Fruit fly (Drosophila melanogaster) whole organism, prepupa: ENCODE data around the gene Hecw.

Source experiments
- CG10631 ChIP-seq: fragments of 200-800 bp; sonication (Bioruptor generic); optimal IDR thresholded peaks from 2 replicates; lab custom pipeline; 2016; ENCODE audit warnings: missing biosample characterization, missing genetic modification characterization
- CG15336 ChIP-seq: fragments of 200-800 bp; sonication (Bioruptor generic); IDR thresholded peaks from 2 replicates; pipeline ENCODE4 v1.3.6; 2022; ENCODE audit warnings: missing biosample characterization, missing genetic modification characterization
- CG16779 ChIP-seq: fragments of 200-800 bp; sonication (Bioruptor generic); optimal IDR thresholded peaks from 3 replicates; lab custom pipeline; 2017; ENCODE audit warnings: missing biosample characterization, mild to moderate bottlenecking, missing genetic modification characterization
- CG6163 ChIP-seq: fragments of 200-800 bp; sonication (Bioruptor generic); IDR thresholded peaks from 3 replicates; pipeline ENCODE4 v1.3.6; 2022; ENCODE audit warnings: missing biosample characterization, missing genetic modification characterization
- CG6792 ChIP-seq: fragments of 200-800 bp; sonication (Bioruptor generic); optimal IDR thresholded peaks from 3 replicates; lab custom pipeline; 2016; ENCODE audit warnings: missing biosample characterization, missing genetic modification characterization
- CG8119 ChIP-seq: fragments of 200-800 bp; sonication (Bioruptor generic); IDR thresholded peaks from 3 replicates; pipeline ENCODE4 v1.3.6; 2022; ENCODE audit warnings: missing biosample characterization, missing genetic modification characterization
- CG8632 ChIP-seq: fragments of 200-800 bp; sonication (Bioruptor generic); optimal IDR thresholded peaks from 3 replicates; lab custom pipeline; 2016; ENCODE audit warnings: missing biosample characterization, missing genetic modification characterization
- Eip78C ChIP-seq: fragments of 200-800 bp; sonication (Bioruptor generic); peaks from one replicate; lab custom pipeline; 2016; ENCODE audit warnings: missing biosample characterization, missing genetic modification characterization
- Hr38 ChIP-seq: sonication (Bioruptor generic); optimal IDR thresholded peaks from 2 replicates; lab custom pipeline; 2016; ENCODE audit warnings: missing biosample characterization, missing genetic modification characterization
- Hr39 ChIP-seq: fragments of 200-800 bp; sonication (Bioruptor generic); optimal IDR thresholded peaks from 2 replicates; lab custom pipeline; 2016; ENCODE audit warnings: missing biosample characterization, missing genetic modification characterization
- Sox15 ChIP-seq: fragments of 200-800 bp; sonication (Bioruptor generic); optimal IDR thresholded peaks from 3 replicates; lab custom pipeline; 2016; ENCODE audit warnings: missing biosample characterization, missing genetic modification characterization
- achi ChIP-seq: fragments of 200-800 bp; sonication (Bioruptor generic); optimal IDR thresholded peaks from 3 replicates; lab custom pipeline; 2016; ENCODE audit warnings: missing biosample characterization, missing genetic modification characterization
- cyc ChIP-seq: fragments of 200-800 bp; sonication (Bioruptor generic); optimal IDR thresholded peaks from 3 replicates; lab custom pipeline; 2016; ENCODE audit warnings: missing biosample characterization, missing genetic modification characterization
- eg ChIP-seq: fragments of 200-800 bp; sonication (Bioruptor generic); IDR thresholded peaks from 3 replicates; pipeline ENCODE4 v1.3.6; 2022; ENCODE audit warnings: missing biosample characterization, missing genetic modification characterization
- net ChIP-seq: fragments of 200-800 bp; sonication (Bioruptor generic); optimal IDR thresholded peaks from 3 replicates; lab custom pipeline; 2016; ENCODE audit warnings: missing biosample characterization, missing genetic modification characterization
- pdm3 ChIP-seq: fragments of 200-800 bp; sonication (Bioruptor generic); optimal IDR thresholded peaks from 3 replicates; lab custom pipeline; 2016; ENCODE audit warnings: missing biosample characterization, missing genetic modification characterization

Gene Hecw

DNA sequence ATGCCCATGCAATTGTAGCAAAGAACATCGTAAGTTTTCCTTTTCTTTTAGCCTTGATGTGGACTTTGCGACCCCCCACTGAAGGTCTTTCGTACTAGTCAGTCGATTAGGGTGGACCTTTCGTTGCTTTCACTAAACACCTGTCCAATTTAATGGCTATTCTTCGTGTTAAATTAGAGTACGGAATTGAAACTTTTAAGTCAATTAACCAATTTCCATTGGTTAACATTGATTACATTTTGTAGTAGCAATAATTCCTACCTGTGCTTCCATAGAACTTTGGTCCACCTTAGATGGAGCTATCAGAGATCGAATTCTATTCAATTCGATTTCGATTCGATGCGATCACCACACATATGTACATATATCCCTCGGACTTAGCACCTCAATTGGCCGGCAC is 55.7 kb downstream of the Hecw start (continued):
- TF ChIP-seq CG6792: no peak
- TF ChIP-seq CG15336 (GFP tag; lab: Robert Waterston, UW): peak; percentile 55
- peak; percentile 17 for TF ChIP-seq CG8632
- no peak for TF ChIP-seq Sox15
- TF ChIP-seq net (GFP tag; lab: Kevin White, UChicago): no peak
- TF ChIP-seq achi: peak; percentile 20
- no peak for TF ChIP-seq CG10631
- no peak for TF ChIP-seq Hr38 (GFP tag; lab: Kevin White, UChicago)
- peak; percentile 53 for TF ChIP-seq Eip78C (GFP tag; lab: Kevin White, UChicago)
- no peak for TF ChIP-seq CG6163 (GFP tag; lab: Robert Waterston, UW)
- peak; percentile 55 for TF ChIP-seq Hr39 (GFP tag; lab: Kevin White, UChicago)
- TF ChIP-seq CG16779 (tag; lab: Kevin White, UChicago): no peak
- no peak for TF ChIP-seq pdm3
- peak; percentile 46; the same call in 2 of the 3 replicates for TF ChIP-seq CG8119 (GFP tag; lab: Robert Waterston, UW)
- TF ChIP-seq cyc: peak; percentile 22
- TF ChIP-seq, all 60 proteins: peak for 17

dm6 chrX:9666465-9666864 is 57.7 kb downstream of the Hecw start:
- TF ChIP-seq Eip78C (GFP tag; lab: Kevin White, UChicago): peak; percentile 50
- no peak for TF ChIP-seq eg
